Worm (Caenorhabditis elegans) whole organism, late embryonic: ENCODE results near the gene aat-3.

Experiments used
- C38D4.7 ChIP-seq: fragments of 200-800 bp; sonication (Bioruptor generic); optimal IDR thresholded peaks from 2 replicates; lab custom pipeline; 2018; ENCODE audit warnings: mild to moderate bottlenecking, missing genetic modification characterization, moderate library complexity, missing compliant biosample characterization
- F13H6.1 ChIP-seq: sonication (generic microtip); optimal IDR thresholded peaks from 2 replicates; lab custom pipeline; 2016; ENCODE audit warnings: missing genetic modification characterization, missing compliant biosample characterization
- K02D7.2 ChIP-seq: sonication (generic microtip); optimal IDR thresholded peaks from 2 replicates; lab custom pipeline; 2017; ENCODE audit warnings: mild to moderate bottlenecking, missing genetic modification characterization, missing compliant biosample characterization
- Y22D7AL.16 ChIP-seq: sonication (generic microtip); optimal IDR thresholded peaks from 2 replicates; lab custom pipeline; 2016; ENCODE audit warnings: missing genetic modification characterization, missing compliant biosample characterization
- ahr-1 ChIP-seq: sonication (generic microtip); optimal IDR thresholded peaks from 2 replicates; lab custom pipeline; 2016; ENCODE audit warnings: missing genetic modification characterization, missing compliant biosample characterization
- ceh-18 ChIP-seq: sonication (generic microtip); optimal IDR thresholded peaks from 2 replicates; lab custom pipeline; 2016; ENCODE audit warnings: missing genetic modification characterization, missing compliant biosample characterization
- ceh-19 ChIP-seq: fragments of 200-800 bp; sonication (Bioruptor generic); optimal IDR thresholded peaks from 2 replicates; lab custom pipeline; 2018; ENCODE audit warnings: mild to moderate bottlenecking, missing genetic modification characterization, missing compliant biosample characterization
- ceh-2 ChIP-seq: sonication (generic microtip); optimal IDR thresholded peaks from 2 replicates; lab custom pipeline; 2016; ENCODE audit warnings: missing genotype, missing genetic modification characterization, missing compliant biosample characterization
- ceh-22 ChIP-seq: sonication (generic microtip); optimal IDR thresholded peaks from 2 replicates; lab custom pipeline; 2017; ENCODE audit warnings: missing biosample characterization, missing genetic modification characterization
- ceh-24 ChIP-seq: sonication (generic microtip); optimal IDR thresholded peaks from 2 replicates; lab custom pipeline; 2016; ENCODE audit warnings: mild to moderate bottlenecking, missing genetic modification characterization, missing compliant biosample characterization
- ceh-30 ChIP-seq: fragments of 150-350 bp; optimal IDR thresholded peaks from 2 replicates; lab custom pipeline; 2014; ENCODE audit warnings: missing biosample characterization, missing genetic modification characterization
- ceh-31 ChIP-seq: sonication (generic microtip); optimal IDR thresholded peaks from 2 replicates; lab custom pipeline; 2016; ENCODE audit warnings: missing genetic modification characterization, missing compliant biosample characterization
- ceh-34 ChIP-seq: sonication (generic microtip); optimal IDR thresholded peaks from 2 replicates; lab custom pipeline; 2016; ENCODE audit warnings: mild to moderate bottlenecking, missing genetic modification characterization, missing compliant biosample characterization
- ceh-6 ChIP-seq: fragments of 200-800 bp; sonication (Bioruptor generic); optimal IDR thresholded peaks from 2 replicates; lab custom pipeline; 2018; ENCODE audit warnings: mild to moderate bottlenecking, missing genetic modification characterization, missing compliant biosample characterization
- dmd-4 ChIP-seq: sonication (generic microtip); optimal IDR thresholded peaks from 2 replicates; lab custom pipeline; 2016; ENCODE audit warnings: borderline replicate concordance, missing genetic modification characterization, missing compliant biosample characterization
- elt-2 ChIP-seq: sonication (generic microtip); optimal IDR thresholded peaks from 2 replicates; lab custom pipeline; 2016; ENCODE audit warnings: missing genetic modification reagents, missing genetic modification characterization, missing compliant biosample characterization
- ets-4 ChIP-seq: sonication (generic microtip); optimal IDR thresholded peaks from 2 replicates; lab custom pipeline; 2016; ENCODE audit warnings: missing genetic modification characterization, missing compliant biosample characterization
- eyg-1 ChIP-seq: sonication (generic microtip); optimal IDR thresholded peaks from 2 replicates; lab custom pipeline; 2016; ENCODE audit warnings: missing genotype, missing genetic modification characterization, missing compliant biosample characterization
- fax-1 ChIP-seq: sonication (generic microtip); optimal IDR thresholded peaks from 2 replicates; lab custom pipeline; 2016; ENCODE audit warnings: missing genotype, missing genetic modification characterization, missing compliant biosample characterization
- fkh-10 ChIP-seq: fragments of 150-350 bp; optimal IDR thresholded peaks from 2 replicates; lab custom pipeline; 2014; ENCODE audit warnings: missing biosample characterization, missing genetic modification reagents, missing genetic modification characterization
- hlh-6 ChIP-seq: sonication (generic microtip); optimal IDR thresholded peaks from 2 replicates; lab custom pipeline; 2016; ENCODE audit warnings: missing genotype, missing genetic modification characterization, missing compliant biosample characterization
- lin-11 ChIP-seq: fragments of 200-800 bp; sonication (Bioruptor generic); optimal IDR thresholded peaks from 2 replicates; lab custom pipeline; 2018; ENCODE audit warnings: mild to moderate bottlenecking, missing genetic modification characterization, missing compliant biosample characterization
- nfya-1 ChIP-seq: sonication (generic microtip); optimal IDR thresholded peaks from 2 replicates; lab custom pipeline; 2017; ENCODE audit warnings: missing genetic modification characterization, mild to moderate bottlenecking, missing compliant biosample characterization, antibody characterized with exemption, moderate library complexity
- pag-3 ChIP-seq: sonication (generic microtip); optimal IDR thresholded peaks from 2 replicates; lab custom pipeline; 2016; ENCODE audit warnings: missing compliant biosample characterization, missing genetic modification characterization, borderline replicate concordance
- pax-1 ChIP-seq: fragments of 150-350 bp; optimal IDR thresholded peaks from 2 replicates; lab custom pipeline; 2014; ENCODE audit warnings: missing biosample characterization, missing genetic modification characterization
- pros-1 ChIP-seq: fragments of 150-350 bp; optimal IDR thresholded peaks from 2 replicates; lab custom pipeline; 2014; ENCODE audit warnings: missing biosample characterization, missing genetic modification reagents, missing genetic modification characterization
- ref-2 ChIP-seq: sonication (generic microtip); optimal IDR thresholded peaks from 2 replicates; lab custom pipeline; 2016; ENCODE audit warnings: missing genetic modification characterization, missing compliant biosample characterization
- sdc-2 ChIP-seq: sonication (generic microtip); optimal IDR thresholded peaks from 2 replicates; lab custom pipeline; 2016; ENCODE audit warnings: missing genotype, missing genetic modification characterization, missing compliant biosample characterization
- tbx-2 ChIP-seq: sonication (generic microtip); optimal IDR thresholded peaks from 2 replicates; lab custom pipeline; 2016; ENCODE audit warnings: missing genetic modification characterization, missing compliant biosample characterization
- ttx-3 ChIP-seq: sonication (generic microtip); optimal IDR thresholded peaks from 2 replicates; lab custom pipeline; 2016; ENCODE audit warnings: missing genetic modification reagents, missing genetic modification characterization, missing compliant biosample characterization
- unc-55 ChIP-seq: sonication (generic microtip); optimal IDR thresholded peaks from 2 replicates; lab custom pipeline; 2017; ENCODE audit warnings: missing biosample characterization, missing genetic modification reagents, missing genetic modification characterization
- zip-5 ChIP-seq: sonication (generic microtip); optimal IDR thresholded peaks from 2 replicates; lab custom pipeline; 2016; ENCODE audit warnings: missing genetic modification characterization, missing compliant biosample characterization

aat-3 gene

DNA sequence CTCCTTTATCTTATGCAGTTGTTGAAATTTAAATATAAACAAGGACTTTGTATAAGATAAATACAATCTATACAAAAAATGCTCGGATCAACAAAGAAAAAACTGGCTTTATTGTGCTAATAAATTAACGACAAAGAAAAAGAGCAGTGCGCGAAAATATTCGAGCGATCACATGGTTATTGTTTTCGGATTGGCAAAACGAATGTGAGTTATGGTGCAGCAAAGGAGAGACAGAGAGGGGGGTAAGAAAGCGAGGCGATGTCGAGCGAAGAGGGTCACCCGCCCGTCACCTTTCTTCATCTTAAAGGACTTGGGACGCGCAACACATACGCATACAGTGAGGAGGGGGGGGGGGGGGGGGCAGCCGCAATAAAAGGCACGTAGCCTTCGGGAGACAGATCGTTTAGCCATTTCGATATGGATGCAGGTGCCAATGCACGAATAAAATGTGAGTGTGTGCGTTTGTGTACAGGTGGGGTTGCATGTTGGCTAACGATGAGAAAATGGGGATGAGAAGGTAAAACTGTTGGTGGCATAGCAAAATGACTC, 31.1 kb downstream of the aat-3 start (continued):
- TF ChIP-seq C38D4.7 (GFP tag; lab: Kevin White, UChicago) (no peak), ref-2 (tag; lab: Kevin White, UChicago) (no peak), pag-3 (no peak), ceh-30 (tag; lab: Kevin White, UChicago) (no peak)

DNA sequence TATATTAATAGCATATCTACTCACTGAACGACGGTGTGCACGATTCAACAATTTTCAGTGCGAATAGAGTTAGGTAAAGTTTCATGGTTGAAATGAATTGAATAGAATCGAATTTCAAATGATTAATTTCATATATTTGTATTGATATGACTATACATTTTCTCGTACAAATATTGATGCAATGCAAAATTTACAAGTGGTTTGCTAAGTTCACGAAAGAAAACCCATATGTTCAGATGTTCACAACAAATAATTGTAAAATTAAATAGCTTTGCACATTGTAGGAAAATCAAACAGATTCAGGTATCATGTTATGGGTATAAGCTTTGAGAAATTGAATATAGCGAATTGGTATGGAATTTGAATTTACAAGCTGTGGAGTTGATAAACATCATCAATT, 33.6 kb downstream of the aat-3 start, which contains the start of gene H01M10.2:
Gene H01M10.2 (minus strand): TSS at position 101 of the 400 bp plus-strand sequence.
- no peak for TF ChIP-seq ceh-30 (tag; lab: Kevin White, UChicago)
- no peak for TF ChIP-seq elt-2 (tag; lab: Kevin White, UChicago)
- TF ChIP-seq F13H6.1, result no peak

DNA sequence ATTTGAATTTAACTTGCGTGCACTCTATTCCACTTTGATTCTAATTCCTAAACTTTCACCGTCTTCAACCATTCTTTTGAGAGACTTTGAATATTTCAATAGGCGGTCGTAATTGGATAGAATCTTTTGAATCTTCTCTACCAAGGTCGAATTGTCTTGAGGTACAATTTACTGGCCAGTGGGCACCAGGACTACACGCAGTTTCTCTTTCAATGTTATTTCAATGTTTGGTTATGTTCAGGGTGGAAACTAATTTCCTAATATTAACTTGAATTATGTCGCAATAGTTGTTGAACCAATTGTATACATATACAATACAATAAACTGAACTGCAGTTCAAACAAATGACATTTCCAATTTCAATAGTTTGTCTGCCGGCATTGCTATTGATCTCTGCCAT, 36.0 kb downstream of the aat-3 start:
- TF ChIP-seq ceh-31 (tag; lab: Kevin White, UChicago) (no peak), pros-1 (tag; lab: Kevin White, UChicago) (no peak), F13H6.1 (no peak), ceh-6 (GFP tag; lab: Kevin White, UChicago) (no peak), ceh-24 (tag; lab: Kevin White, UChicago) (no peak), lin-11 (tag; lab: Kevin White, UChicago) (no peak), hlh-6 (tag; lab: Kevin White, UChicago) (no peak), fax-1 (no peak), eyg-1 (no peak), ttx-3 (no peak), ahr-1 (no peak)

ce11 chrX:2590023-2590422, 38.0 kb downstream of the aat-3 start:
- TF ChIP-seq F13H6.1 (no peak), ceh-19 (GFP tag; lab: Kevin White, UChicago) (no peak), ceh-22 (tag; lab: Kevin White, UChicago) (no peak), unc-55 (GFP tag; lab: Kevin White, UChicago) (no peak), ref-2 (tag; lab: Kevin White, UChicago) (no peak), zip-5 (tag; lab: Kevin White, UChicago) (no peak), pax-1 (tag; lab: Kevin White, UChicago) (no peak)
- TF ChIP-seq, all 69 proteins: peak for 0

DNA sequence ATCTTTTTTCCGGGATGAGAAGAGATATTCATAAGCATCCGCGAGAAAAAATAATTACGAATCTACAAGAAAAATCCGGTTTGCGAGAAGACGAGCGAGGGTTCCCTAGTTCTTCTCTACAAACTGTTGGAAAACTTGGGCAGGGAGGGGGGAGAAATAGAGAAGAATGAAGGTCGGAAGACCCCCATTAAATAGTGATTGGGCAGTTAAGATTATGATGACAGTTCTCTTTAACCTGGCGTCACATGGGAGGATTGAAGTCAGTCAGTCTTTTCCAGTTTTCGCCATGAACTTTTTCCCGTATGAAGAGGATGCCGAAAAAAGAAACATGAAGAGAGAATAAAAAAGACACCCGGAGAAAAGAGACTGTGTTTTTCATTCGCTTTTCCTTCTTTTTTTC, 38.7 kb downstream of the aat-3 start:
- TF ChIP-seq K02D7.2 (tag; lab: Kevin White, UChicago), result no peak
- no peak for TF ChIP-seq ref-2 (tag; lab: Kevin White, UChicago)
- no peak for TF ChIP-seq dmd-4 (tag; lab: Kevin White, UChicago)

- peak; percentile 54 for TF ChIP-seq ref-2 (tag; lab: Kevin White, UChicago)
- TF ChIP-seq tbx-2 (tag; lab: Kevin White, UChicago), result peak; percentile 58
- no peak for TF ChIP-seq sdc-2
- peak; percentile 11 for TF ChIP-seq ets-4 (tag; lab: Kevin White, UChicago)
- TF ChIP-seq ahr-1, result no peak
- TF ChIP-seq ceh-34 (tag; lab: Kevin White, UChicago), result no peak
- TF ChIP-seq ceh-2 (tag; lab: Kevin White, UChicago), result peak; percentile 10
- no peak for TF ChIP-seq eyg-1
- no peak for TF ChIP-seq lin-11 (tag; lab: Kevin White, UChicago)
- peak; percentile 74 for TF ChIP-seq ceh-18 (tag; lab: Kevin White, UChicago)
- no peak for TF ChIP-seq fkh-10 (GFP tag; lab: Kevin White, UChicago)
- TF ChIP-seq ceh-22 (tag; lab: Kevin White, UChicago), result no peak
- TF ChIP-seq pax-1 (tag; lab: Kevin White, UChicago), result no peak
- peak; percentile 13 for TF ChIP-seq F13H6.1
- TF ChIP-seq ceh-31 (tag; lab: Kevin White, UChicago), result peak; percentile 58
- no peak for TF ChIP-seq K02D7.2 (tag; lab: Kevin White, UChicago)
- TF ChIP-seq nfya-1 (tag; lab: Kevin White, UChicago), result peak; percentile 8
- no peak for TF ChIP-seq Y22D7AL.16 (tag; lab: Kevin White, UChicago)
Measured at ce11 chrX:2591586-2592000, 39.5 kb downstream of the aat-3 start.
